Worm (Caenorhabditis elegans) whole organism, L1 larva: ENCODE data around the gene wdr-54.

Source experiments
- fkh-8 ChIP-seq: sonication (generic microtip); optimal IDR thresholded peaks from 2 replicates; lab custom pipeline; 2016; ENCODE audit warnings: mild to moderate bottlenecking, missing genetic modification characterization, missing compliant biosample characterization
- nhr-237 ChIP-seq: fragments of 150-350 bp; optimal IDR thresholded peaks from 2 replicates; lab custom pipeline; 2014; ENCODE audit warnings: missing biosample characterization, missing genetic modification characterization
- swsn-7 ChIP-seq: sonication (generic microtip); optimal IDR thresholded peaks from 2 replicates; lab custom pipeline; 2016; ENCODE audit warnings: missing genetic modification characterization, missing compliant biosample characterization
- zip-4 ChIP-seq: fragments of 200-800 bp; sonication (Bioruptor generic); optimal IDR thresholded peaks from 2 replicates; lab custom pipeline; 2018; ENCODE audit warnings: mild to moderate bottlenecking, missing genetic modification characterization, moderate library complexity, missing compliant biosample characterization

DNA sequence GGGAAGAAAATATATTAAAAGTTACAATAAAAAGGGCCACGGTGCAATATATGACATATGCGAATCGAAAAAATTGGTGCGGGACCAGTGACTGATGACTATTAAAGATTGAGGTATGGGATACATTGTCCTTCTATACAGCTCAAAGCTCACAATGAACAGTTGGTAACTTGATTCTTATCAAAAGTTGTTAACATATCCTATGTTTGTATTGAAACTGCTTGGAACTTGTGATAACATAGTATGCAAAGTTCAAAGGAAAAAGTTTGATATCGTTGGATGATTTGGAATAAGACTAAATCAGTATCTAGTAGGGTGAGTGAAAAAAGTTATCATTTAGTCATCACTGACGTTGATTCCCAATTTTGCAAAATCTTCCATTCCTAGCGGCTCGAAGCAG is 10.7 kb upstream of the wdr-54 start:
- TF ChIP-seq fkh-8 (tag; lab: Kevin White, UChicago) (no peak), swsn-7 (tag; lab: Kevin White, UChicago) (no peak), zip-4 (GFP tag; lab: Kevin White, UChicago) (no peak), nhr-237 (no peak)
